Comparison of ENCODE assay signal across 4 worm cellular contexts in the genomic region with DNA sequence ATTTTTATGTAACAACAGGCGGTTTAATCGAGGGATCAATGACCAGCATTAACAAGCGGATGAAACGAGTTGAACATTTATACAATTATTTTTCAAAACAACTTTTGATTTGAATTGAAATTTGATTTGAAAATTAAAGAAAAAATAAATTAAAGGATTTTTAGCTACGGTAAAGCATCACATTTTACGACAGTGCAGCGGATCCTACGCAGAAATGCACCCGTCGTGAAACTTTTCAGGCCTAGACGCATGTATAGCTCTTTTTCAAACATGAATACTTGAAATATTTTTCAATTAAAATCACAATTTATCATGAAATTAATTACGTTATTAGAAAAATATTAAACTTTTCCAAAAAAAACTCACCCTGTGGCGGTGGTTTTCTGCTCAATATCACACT.
TF ChIP-seq lines count a peak whose summit lies in the region.

No protein-coding gene starts in this region.

TF ChIP-seq in whole organism, L1 larva, 84 proteins besides CTCF, POLR2A, EP300 and RAD21:
- no peak for TF ChIP-seq lin-13 (GFP tag; optimal IDR thresholded peaks at IDR 0.05; lab: Kevin White, UChicago)
- no peak for TF ChIP-seq ets-5 (GFP tag; IDR thresholded peaks at IDR 0.05; lab: Robert Waterston, UW)
- peak; percentile 67 to 81 for TF ChIP-seq lsy-2 (tag; optimal IDR thresholded peaks at IDR 0.05; lab: Kevin White, UChicago)
- no peak for TF ChIP-seq hlh-4 (tag; optimal IDR thresholded peaks at IDR 0.05; lab: Kevin White, UChicago)
- peak; percentile 63 for TF ChIP-seq F16B12.6 (tag; optimal IDR thresholded peaks at IDR 0.05; lab: Kevin White, UChicago)
- TF ChIP-seq efl-1 (optimal IDR thresholded peaks at IDR 0.05; lab: Kevin White, UChicago): peak in 1 of 2 experiments; percentile 6
- no peak for TF ChIP-seq efl-1 (GFP tag; optimal IDR thresholded peaks at IDR 0.05 in 1 of 2; lab: Kevin White, UChicago)
- TF ChIP-seq ceh-90 (tag; optimal IDR thresholded peaks at IDR 0.05; lab: Kevin White, UChicago): no peak
- TF ChIP-seq ztf-11 (tag; optimal IDR thresholded peaks at IDR 0.05; lab: Kevin White, UChicago): no peak
- TF ChIP-seq mep-1 (tag; optimal IDR thresholded peaks at IDR 0.05; lab: Kevin White, UChicago): peak; percentile 3
- TF ChIP-seq dpl-1 (GFP tag; optimal IDR thresholded peaks at IDR 0.05; lab: Kevin White, UChicago): peak in 1 of 3 experiments; percentile 20
- no peak for TF ChIP-seq nhr-85 (tag; lab: Kevin White, UChicago)

TF ChIP-seq in whole organism, L3 larva, 47 proteins besides CTCF, POLR2A, EP300 and RAD21:
- TF ChIP-seq snpc-4 (tag; optimal IDR thresholded peaks at IDR 0.05; lab: Kevin White, UChicago) (no peak), pha-4 (tag; optimal IDR thresholded peaks at IDR 0.05; lab: Kevin White, UChicago) (peak; percentile 14)

TF ChIP-seq in whole organism, mixed stage, embryonic, 35 proteins besides CTCF, POLR2A, EP300 and RAD21:
- TF ChIP-seq lsy-2 (tag; optimal IDR thresholded peaks at IDR 0.05; lab: Kevin White, UChicago) (peak; percentile 73), unc-62 (GFP tag; optimal IDR thresholded peaks at IDR 0.05; lab: Kevin White, UChicago) (no peak), mab-5 (tag; optimal IDR thresholded peaks at IDR 0.05; lab: Kevin White, UChicago) (no peak)
TF ChIP-seq in whole organism, mixed stage, embryonic: peak in this region for 1.

TF ChIP-seq in whole organism, young adult, 124 proteins besides CTCF, POLR2A, EP300 and RAD21:
- TF ChIP-seq hsf-1 (GFP tag; IDR thresholded peaks at IDR 0.05; lab: Robert Waterston, UW): no peak
- no peak for TF ChIP-seq unc-130 (GFP tag; optimal IDR thresholded peaks at IDR 0.05; lab: Kevin White, UChicago)
- no peak for TF ChIP-seq F57C9.4 (tag; optimal IDR thresholded peaks at IDR 0.05; lab: Kevin White, UChicago)
- no peak for TF ChIP-seq repo-1 (tag; optimal IDR thresholded peaks at IDR 0.05; lab: Kevin White, UChicago)
- TF ChIP-seq lsl-1 (GFP tag; optimal IDR thresholded peaks at IDR 0.05; lab: Kevin White, UChicago): peak; percentile 51
- no peak for TF ChIP-seq aptf-3 (GFP tag; IDR thresholded peaks at IDR 0.05; lab: Robert Waterston, UW)
- no peak for TF ChIP-seq ceh-27 (GFP tag; optimal IDR thresholded peaks at IDR 0.05; lab: Kevin White, UChicago)
- TF ChIP-seq xnd-1 (tag; optimal IDR thresholded peaks at IDR 0.05; lab: Kevin White, UChicago): peak; percentile 57
- TF ChIP-seq rpc-1 (optimal IDR thresholded peaks at IDR 0.05; lab: Kevin White, UChicago): no peak
- no peak for TF ChIP-seq rpc-1 (tag; optimal IDR thresholded peaks at IDR 0.05; lab: Kevin White, UChicago)
- TF ChIP-seq madf-6 (GFP tag; IDR thresholded peaks at IDR 0.05; lab: Robert Waterston, UW): peak; percentile 72
- TF ChIP-seq somi-1 (GFP tag; optimal IDR thresholded peaks at IDR 0.05; lab: Kevin White, UChicago): no peak
- TF ChIP-seq zfh-2 (GFP tag; conservative IDR thresholded peaks at IDR 0.05; lab: Robert Waterston, UW): no peak
- peak; percentile 77 for TF ChIP-seq madf-8 (GFP tag; conservative IDR thresholded peaks at IDR 0.05; lab: Robert Waterston, UW)
- TF ChIP-seq egrh-3 (GFP tag; IDR thresholded peaks at IDR 0.05; lab: Robert Waterston, UW): no peak
- TF ChIP-seq zim-3 (tag; optimal IDR thresholded peaks at IDR 0.05; lab: Kevin White, UChicago): no peak
- TF ChIP-seq F55B11.4 (tag; optimal IDR thresholded peaks at IDR 0.05; lab: Kevin White, UChicago; ENCODE audit: borderline replicate concordance, insufficient read depth): no peak
- TF ChIP-seq hmg-1.2 (GFP tag; IDR thresholded peaks at IDR 0.05; lab: Robert Waterston, UW): no peak
